Fruit fly (Drosophila melanogaster) whole organism, prepupa: ENCODE data around the gene CG4116.
A peak's percentile ranks its signal among the peaks of the same experiment; 100 is the strongest.

Source experiments
- Blimp-1 ChIP-seq: fragments of 200-800 bp; sonication (Bioruptor generic); optimal IDR thresholded peaks from 3 replicates; lab custom pipeline; 2017; ENCODE audit warnings: missing biosample characterization, missing genetic modification characterization, mild to moderate bottlenecking, moderate library complexity, missing genetic modification reagents
- CG10631 ChIP-seq: fragments of 200-800 bp; sonication (Bioruptor generic); optimal IDR thresholded peaks from 2 replicates; lab custom pipeline; 2016; ENCODE audit warnings: missing biosample characterization, missing genetic modification characterization
- CG11294 ChIP-seq: fragments of 200-800 bp; sonication (Bioruptor generic); IDR thresholded peaks from 2 replicates; pipeline ENCODE4 v1.3.6; 2022; ENCODE audit warnings: missing biosample characterization, missing genetic modification characterization
- CG11902 ChIP-seq: fragments of 200-800 bp; sonication (Bioruptor generic); optimal IDR thresholded peaks from 3 replicates; lab custom pipeline; 2016; ENCODE audit warnings: missing biosample characterization, missing genetic modification characterization
- CG1621 ChIP-seq: fragments of 200-800 bp; sonication (Bioruptor generic); optimal IDR thresholded peaks from 3 replicates; lab custom pipeline; 2018; ENCODE audit warnings: missing biosample characterization, mild to moderate bottlenecking, missing genetic modification characterization
- CG31627 ChIP-seq: fragments of 200-800 bp; sonication (Bioruptor generic); optimal IDR thresholded peaks from 3 replicates; lab custom pipeline; 2016; ENCODE audit warnings: missing biosample characterization, missing genetic modification characterization
- CG3919 ChIP-seq: fragments of 200-800 bp; sonication (Bioruptor generic); optimal IDR thresholded peaks from 3 replicates; lab custom pipeline; 2016; ENCODE audit warnings: missing biosample characterization, missing genetic modification characterization
- CG4318 ChIP-seq: fragments of 200-800 bp; sonication (Bioruptor generic); optimal IDR thresholded peaks from 3 replicates; lab custom pipeline; 2017; ENCODE audit warnings: missing biosample characterization, mild to moderate bottlenecking, missing genetic modification characterization
- CG6854 ChIP-seq: fragments of 200-800 bp; sonication (Bioruptor generic); optimal IDR thresholded peaks from 2 replicates; lab custom pipeline; 2017; ENCODE audit warnings: missing biosample characterization, mild to moderate bottlenecking, missing genetic modification characterization
- CG7368 ChIP-seq: fragments of 200-800 bp; sonication (Bioruptor generic); optimal IDR thresholded peaks from 3 replicates; lab custom pipeline; 2016; ENCODE audit warnings: missing biosample characterization, missing genetic modification characterization
- CG8119 ChIP-seq: fragments of 200-800 bp; sonication (Bioruptor generic); IDR thresholded peaks from 3 replicates; pipeline ENCODE4 v1.3.6; 2022; ENCODE audit warnings: missing biosample characterization, missing genetic modification characterization
- CG8632 ChIP-seq: fragments of 200-800 bp; sonication (Bioruptor generic); optimal IDR thresholded peaks from 3 replicates; lab custom pipeline; 2016; ENCODE audit warnings: missing biosample characterization, missing genetic modification characterization
- CG9139 ChIP-seq: fragments of 200-800 bp; sonication (Bioruptor generic); optimal IDR thresholded peaks from 3 replicates; lab custom pipeline; 2017; ENCODE audit warnings: missing biosample characterization, mild to moderate bottlenecking, missing genetic modification characterization
- Eip75B ChIP-seq: fragments of 200-800 bp; sonication (Bioruptor generic); optimal IDR thresholded peaks from 3 replicates; lab custom pipeline; 2016; ENCODE audit warnings: missing biosample characterization, missing genetic modification characterization
- Eip78C ChIP-seq: fragments of 200-800 bp; sonication (Bioruptor generic); peaks from one replicate; lab custom pipeline; 2016; ENCODE audit warnings: missing biosample characterization, missing genetic modification characterization
- Eip93F ChIP-seq: fragments of 200-800 bp; sonication (Bioruptor generic); optimal IDR thresholded peaks from 2 replicates; lab custom pipeline; 2016; ENCODE audit warnings: missing biosample characterization, mild to moderate bottlenecking, missing genetic modification characterization
- Ets96B ChIP-seq: fragments of 200-800 bp; optimal IDR thresholded peaks from 2 replicates; lab custom pipeline; 2019; ENCODE audit warnings: missing biosample characterization, mild to moderate bottlenecking, missing genetic modification characterization, moderate library complexity
- Gug ChIP-seq: fragments of 200-800 bp; sonication (Bioruptor generic); IDR thresholded peaks from 2 replicates; pipeline ENCODE4 v1.3.6; 2022; ENCODE audit warnings: missing biosample characterization, missing genetic modification characterization
- Hr38 ChIP-seq: sonication (Bioruptor generic); optimal IDR thresholded peaks from 2 replicates; lab custom pipeline; 2016; ENCODE audit warnings: missing biosample characterization, missing genetic modification characterization
- Hr39 ChIP-seq: fragments of 200-800 bp; sonication (Bioruptor generic); optimal IDR thresholded peaks from 2 replicates; lab custom pipeline; 2016; ENCODE audit warnings: missing biosample characterization, missing genetic modification characterization
- Hr4 ChIP-seq: fragments of 200-800 bp; sonication (Bioruptor generic); optimal IDR thresholded peaks from 3 replicates; lab custom pipeline; 2016; ENCODE audit warnings: missing biosample characterization, missing genetic modification characterization
- Lpt ChIP-seq: fragments of 200-800 bp; sonication (Bioruptor generic); optimal IDR thresholded peaks from 3 replicates; lab custom pipeline; 2016; ENCODE audit warnings: missing biosample characterization, missing genetic modification characterization
- Met ChIP-seq: fragments of 200-800 bp; sonication (Bioruptor generic); optimal IDR thresholded peaks from 3 replicates; lab custom pipeline; 2016; ENCODE audit warnings: missing biosample characterization, missing genetic modification characterization
- OdsH ChIP-seq: fragments of 200-800 bp; sonication (Bioruptor generic); optimal IDR thresholded peaks from 3 replicates; lab custom pipeline; 2016; ENCODE audit warnings: missing biosample characterization, missing genetic modification characterization
- Sox102F ChIP-seq: fragments of 200-800 bp; sonication (Bioruptor generic); optimal IDR thresholded peaks from 2 replicates; lab custom pipeline; 2016; ENCODE audit warnings: missing biosample characterization, mild to moderate bottlenecking, missing genetic modification characterization
- Sox15 ChIP-seq: fragments of 200-800 bp; sonication (Bioruptor generic); optimal IDR thresholded peaks from 3 replicates; lab custom pipeline; 2016; ENCODE audit warnings: missing biosample characterization, missing genetic modification characterization
- dac ChIP-seq: fragments of 200-800 bp; sonication (Bioruptor generic); optimal IDR thresholded peaks from 2 replicates; lab custom pipeline; 2017; ENCODE audit warnings: missing biosample characterization, mild to moderate bottlenecking, missing genetic modification characterization
- dsx ChIP-seq: fragments of 200-800 bp; optimal IDR thresholded peaks from 3 replicates; lab custom pipeline; 2019; ENCODE audit warnings: missing biosample characterization, mild to moderate bottlenecking, missing genetic modification characterization, moderate library complexity; ENCODE audit not compliant: poor library complexity, severe bottlenecking
- eg ChIP-seq: fragments of 200-800 bp; sonication (Bioruptor generic); IDR thresholded peaks from 3 replicates; pipeline ENCODE4 v1.3.6; 2022; ENCODE audit warnings: missing biosample characterization, missing genetic modification characterization
- fd85E ChIP-seq: fragments of 200-800 bp; sonication (Bioruptor generic); optimal IDR thresholded peaks from 3 replicates; lab custom pipeline; 2016; ENCODE audit warnings: missing biosample characterization, missing genetic modification characterization
- lz ChIP-seq: fragments of 200-800 bp; sonication (Bioruptor generic); optimal IDR thresholded peaks from 3 replicates; lab custom pipeline; 2016; ENCODE audit warnings: missing biosample characterization, missing genetic modification characterization
- net ChIP-seq: fragments of 200-800 bp; sonication (Bioruptor generic); optimal IDR thresholded peaks from 3 replicates; lab custom pipeline; 2016; ENCODE audit warnings: missing biosample characterization, missing genetic modification characterization
- pdm3 ChIP-seq: fragments of 200-800 bp; sonication (Bioruptor generic); optimal IDR thresholded peaks from 3 replicates; lab custom pipeline; 2016; ENCODE audit warnings: missing biosample characterization, missing genetic modification characterization
- ss ChIP-seq, 2 experiments: fragments of 200-800 bp; sonication (Bioruptor generic); optimal IDR thresholded peaks; 2 replicates in 1 of 2; 3 replicates in 1 of 2; lab custom pipeline; 2017 to 2018; ENCODE audit warnings: mild to moderate bottlenecking in 2 of 2, missing biosample characterization in 2 of 2, missing genetic modification characterization in 2 of 2, moderate library complexity in 1 of 2
- svp ChIP-seq: fragments of 200-800 bp; sonication (Bioruptor generic); peaks from one replicate; lab custom pipeline; 2016; ENCODE audit warnings: missing biosample characterization, missing genetic modification characterization
- topi ChIP-seq: fragments of 200-800 bp; sonication (Bioruptor generic); optimal IDR thresholded peaks from 3 replicates; lab custom pipeline; 2016; ENCODE audit warnings: missing biosample characterization, missing genetic modification characterization

Gene CG4116

dm6 chrX:3024375-3025192, 42.8 kb downstream of the CG4116 start (continued):
- TF ChIP-seq CG7368 (GFP tag; lab: Kevin White, UChicago) (no peak), CG8632 (no peak), dac (GFP tag; lab: Kevin White, UChicago) (no peak), CG4318 (GFP tag; lab: Kevin White, UChicago) (no peak), topi (GFP tag; lab: Kevin White, UChicago) (peak; percentile 26), CG9139 (no peak), CG31627 (GFP tag; lab: Kevin White, UChicago) (peak; percentile 20), eg (GFP tag; lab: Robert Waterston, UW) (no peak), Hr4 (GFP tag; lab: Kevin White, UChicago) (no peak), Hr39 (GFP tag; lab: Kevin White, UChicago) (peak; percentile 20), fd85E (GFP tag; lab: Kevin White, UChicago) (no peak), Sox102F (GFP tag; lab: Kevin White, UChicago) (peak; percentile 38), net (GFP tag; lab: Kevin White, UChicago) (no peak), CG10631 (GFP tag; lab: Kevin White, UChicago) (peak; percentile 31), Blimp-1 (no peak), CG8119 (GFP tag; lab: Robert Waterston, UW) (no peak), OdsH (GFP tag; lab: Kevin White, UChicago) (no peak), CG1621 (tag; lab: Kevin White, UChicago) (no peak), pdm3 (GFP tag; lab: Kevin White, UChicago) (peak; percentile 39), Eip75B (GFP tag; lab: Kevin White, UChicago) (no peak), lz (GFP tag; lab: Kevin White, UChicago) (peak; percentile 9), Ets96B (tag; lab: Kevin White, UChicago) (peak; percentile 42), CG11294 (GFP tag; lab: Robert Waterston, UW) (no peak), ss (GFP tag; optimal IDR thresholded peaks at IDR 0.05; lab: Kevin White, UChicago) (peak; percentile 33 to 37)

dm6 chrX:3022464-3022863, 44.9 kb downstream of the CG4116 start:
- peak; percentile 58 for TF ChIP-seq Eip78C (GFP tag; lab: Kevin White, UChicago)
- TF ChIP-seq pdm3 (GFP tag; lab: Kevin White, UChicago): no peak
- no peak for TF ChIP-seq CG1621 (tag; lab: Kevin White, UChicago)
- peak; percentile 10 for TF ChIP-seq svp (GFP tag; lab: Kevin White, UChicago)
- no peak for TF ChIP-seq CG3919 (GFP tag; lab: Kevin White, UChicago)
- TF ChIP-seq Met (GFP tag; lab: Kevin White, UChicago): peak; percentile 6
- TF ChIP-seq CG11902 (GFP tag; lab: Kevin White, UChicago): no peak
- no peak for TF ChIP-seq Eip75B (GFP tag; lab: Kevin White, UChicago)
- TF ChIP-seq CG6854 (GFP tag; lab: Kevin White, UChicago): no peak
- peak; percentile 29; the same call in 1 of the 3 replicates for TF ChIP-seq eg (GFP tag; lab: Robert Waterston, UW)

- no peak for TF ChIP-seq dsx
- no peak for TF ChIP-seq ss (GFP tag; optimal IDR thresholded peaks at IDR 0.05; lab: Kevin White, UChicago)
- TF ChIP-seq Gug (GFP tag; lab: Robert Waterston, UW): no peak
- no peak for TF ChIP-seq topi (GFP tag; lab: Kevin White, UChicago)
- no peak for TF ChIP-seq Sox15 (GFP tag; lab: Kevin White, UChicago)
- TF ChIP-seq Eip93F (GFP tag; lab: Kevin White, UChicago): no peak
- TF ChIP-seq Met (GFP tag; lab: Kevin White, UChicago): no peak
- no peak for TF ChIP-seq pdm3 (GFP tag; lab: Kevin White, UChicago)
- TF ChIP-seq Lpt: no peak
- TF ChIP-seq Sox102F (GFP tag; lab: Kevin White, UChicago): no peak
- no peak for TF ChIP-seq CG10631 (GFP tag; lab: Kevin White, UChicago)
- TF ChIP-seq Hr38 (GFP tag; lab: Kevin White, UChicago): no peak
- TF ChIP-seq, all 60 proteins: peak for 0
These were observed 45.8 kb downstream of the CG4116 start for dm6 chrX:3021542-3021941.
